Worm (Caenorhabditis elegans): ENCODE measurements around the gene E03H12.4.
A peak's percentile ranks its signal among the peaks of the same experiment; 100 is the strongest.

Gene E03H12.4

ce11 chrIV:4993128-4993527 is 10.7 kb downstream of the E03H12.4 start:
- TF ChIP-seq Y75B8A.6 (GFP tag; IDR thresholded peaks at IDR 0.05) = no peak
- TF ChIP-seq unc-62 (GFP tag; optimal IDR thresholded peaks at IDR 0.05 in 1 of 2) = peak in 1 of 2 experiments; percentile 96
- no peak for TF ChIP-seq unc-62 (tag; optimal IDR thresholded peaks at IDR 0.05)

- TF ChIP-seq saeg-2 (GFP tag; IDR thresholded peaks at IDR 0.05) (no peak), pha-4 (GFP tag; IDR thresholded peaks at IDR 0.05) (no peak), pha-4 (tag; optimal IDR thresholded peaks at IDR 0.05) (no peak), hmg-1.1 (GFP tag; IDR thresholded peaks at IDR 0.05) (no peak), lsy-2 (tag; optimal IDR thresholded peaks at IDR 0.05) (no peak), F10B5.3 (tag; optimal IDR thresholded peaks at IDR 0.05) (no peak), zip-2 (tag; optimal IDR thresholded peaks at IDR 0.05) (no peak), attf-4 (tag; optimal IDR thresholded peaks at IDR 0.05) (no peak), hlh-11 (tag; optimal IDR thresholded peaks at IDR 0.05) (no peak)
Measured at ce11 chrIV:4995842-4996241, 13.4 kb downstream of the E03H12.4 start, which contains the start of gene ssq-2. Gene ssq-2, plus strand, starts transcription at chrIV:4996142.

- TF ChIP-seq set-16 (GFP tag; IDR thresholded peaks at IDR 0.05) (peak; percentile 94), saeg-2 (GFP tag; IDR thresholded peaks at IDR 0.05) (no peak)
Measured at ce11 chrIV:4996956-4997355, 14.6 kb downstream of the E03H12.4 start.

ce11 chrIV:5002448-5002847 is 20.1 kb downstream of the E03H12.4 start, which contains the start of gene pes-1:
Gene pes-1, plus strand, starts transcription at chrIV:5002748.
- TF ChIP-seq unc-62 (GFP tag; optimal IDR thresholded peaks at IDR 0.05 in 1 of 2) (no peak), unc-62 (tag; optimal IDR thresholded peaks at IDR 0.05) (no peak), hlh-30 (tag; optimal IDR thresholded peaks at IDR 0.05; ENCODE audit: insufficient read depth) (no peak), Y105C5A.15 (GFP tag; IDR thresholded peaks at IDR 0.05) (no peak), mdt-29 (GFP tag; IDR thresholded peaks at IDR 0.05) (no peak), daf-19 (GFP tag; conservative IDR thresholded peaks at IDR 0.05) (no peak), pha-4 (GFP tag; IDR thresholded peaks at IDR 0.05) (no peak), pha-4 (tag; optimal IDR thresholded peaks at IDR 0.05) (no peak), vab-7 (GFP tag; IDR thresholded peaks at IDR 0.05) (no peak), set-16 (GFP tag; IDR thresholded peaks at IDR 0.05) (no peak), mxl-3 (GFP tag; optimal IDR thresholded peaks at IDR 0.05) (no peak), ces-1 (GFP tag; optimal IDR thresholded peaks at IDR 0.05) (no peak), nhr-41 (GFP tag; IDR thresholded peaks at IDR 0.05) (no peak), ztf-11 (tag; optimal IDR thresholded peaks at IDR 0.05) (no peak), tag-97 (GFP tag; IDR thresholded peaks at IDR 0.05) (no peak), spr-3 (GFP tag; optimal IDR thresholded peaks at IDR 0.05) (no peak), F49E8.2 (tag; optimal IDR thresholded peaks at IDR 0.05; ENCODE audit: borderline replicate concordance) (no peak), unc-130 (GFP tag; optimal IDR thresholded peaks at IDR 0.05) (no peak), nhr-28 (tag; optimal IDR thresholded peaks at IDR 0.05) (no peak)

- no peak for TF ChIP-seq ceh-20 (GFP tag; IDR thresholded peaks at IDR 0.05)
- peak in 1 of 2 experiments; percentile 90 for TF ChIP-seq unc-62 (GFP tag; optimal IDR thresholded peaks at IDR 0.05 in 1 of 2)
- TF ChIP-seq unc-62 (tag; optimal IDR thresholded peaks at IDR 0.05) = no peak
Measured at ce11 chrIV:5005154-5005553, 22.8 kb downstream of the E03H12.4 start.

- TF ChIP-seq egl-43 (GFP tag; IDR thresholded peaks at IDR 0.05) = no peak
- no peak for TF ChIP-seq ZK546.5 (tag; optimal IDR thresholded peaks at IDR 0.05)
- no peak for TF ChIP-seq ceh-32 (tag; optimal IDR thresholded peaks at IDR 0.05; ENCODE audit: poor library complexity)
- no peak for TF ChIP-seq zfp-3 (GFP tag; conservative IDR thresholded peaks at IDR 0.05)
- TF ChIP-seq spr-3 (GFP tag; optimal IDR thresholded peaks at IDR 0.05) = no peak
- TF ChIP-seq Y48G9A.11 (GFP tag; IDR thresholded peaks at IDR 0.05) = no peak
- no peak for TF ChIP-seq skn-1 (tag; optimal IDR thresholded peaks at IDR 0.05)
- TF ChIP-seq spr-1 (tag; optimal IDR thresholded peaks at IDR 0.05) = no peak
- TF ChIP-seq dpl-1 (GFP tag; optimal IDR thresholded peaks at IDR 0.05) = no peak
- TF ChIP-seq nhr-76 (tag; optimal IDR thresholded peaks at IDR 0.05) = no peak
- TF ChIP-seq rbr-2 (tag; optimal IDR thresholded peaks at IDR 0.05) = no peak
- TF ChIP-seq F37D6.2 (tag; optimal IDR thresholded peaks at IDR 0.05) = no peak
- no peak for TF ChIP-seq ZK337.2 (GFP tag; IDR thresholded peaks at IDR 0.05)
- TF ChIP-seq daf-16 (GFP tag; optimal IDR thresholded peaks at IDR 0.05) = no peak
- TF ChIP-seq daf-16 (tag; optimal IDR thresholded peaks at IDR 0.05) = no peak
- TF ChIP-seq daf-8 (GFP tag; IDR thresholded peaks at IDR 0.05) = no peak
- no peak for TF ChIP-seq R02D3.7 (tag; optimal IDR thresholded peaks at IDR 0.05)
Measured at ce11 chrIV:5008378-5008777, 26.0 kb downstream of the E03H12.4 start, which contains the start of gene srm-2. Gene srm-2, plus strand, starts transcription at chrIV:5008678.

All from whole organism, L4 larva.